Worm (Caenorhabditis elegans): ENCODE results near the gene str-232.

DNA sequence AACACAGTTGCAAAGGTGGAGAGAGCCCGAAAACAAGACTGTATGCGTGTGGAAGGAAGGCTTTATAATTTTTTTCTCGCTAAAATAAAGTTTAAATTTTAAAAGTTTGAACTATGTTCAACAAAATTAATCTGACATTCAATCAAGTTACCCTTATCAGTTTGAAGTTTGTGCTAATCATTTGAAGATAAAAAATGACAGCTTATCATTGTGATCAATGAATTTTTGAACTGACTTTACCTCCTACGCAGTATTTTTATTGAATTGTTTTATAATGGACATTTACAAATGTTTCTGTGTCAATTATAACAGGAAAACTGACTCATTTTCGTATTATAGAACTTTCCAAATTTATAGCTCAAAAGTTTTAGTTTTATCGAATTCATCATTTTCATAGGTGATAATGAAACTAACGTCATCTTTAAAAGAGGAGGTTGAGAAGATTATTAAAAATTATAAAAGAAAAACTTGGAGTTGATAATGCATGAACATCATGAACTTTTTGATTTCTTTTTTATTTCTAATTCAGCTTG is 37.3 kb downstream of the str-232 start, which contains the start of gene oac-20:
- TF ChIP-seq sea-2 (GFP tag; optimal IDR thresholded peaks at IDR 0.05) (no peak), pqm-1 (tag; optimal IDR thresholded peaks at IDR 0.05) (peak; percentile 76), ZK546.5 (tag; optimal IDR thresholded peaks at IDR 0.05) (no peak), daf-12 (tag; optimal IDR thresholded peaks at IDR 0.05) (no peak), elt-3 (tag; optimal IDR thresholded peaks at IDR 0.05) (no peak), nhr-43 (tag; optimal IDR thresholded peaks at IDR 0.05; ENCODE audit: poor library complexity, severe bottlenecking) (no peak), unc-39 (tag; optimal IDR thresholded peaks at IDR 0.05) (no peak), tbx-2 (tag; optimal IDR thresholded peaks at IDR 0.05) (no peak)

Data from whole organism, L3 larva.